Fruit fly (Drosophila melanogaster) whole organism, embryonic: ENCODE measurements around the gene lectin-37Da.

ENCODE experiments used
- Abd-B ChIP-seq: fragments of 200-800 bp; sonication (Bioruptor generic); optimal IDR thresholded peaks from 2 replicates; lab custom pipeline; 2018; ENCODE audit warnings: missing biosample characterization, mild to moderate bottlenecking, missing genetic modification characterization, moderate library complexity
- Antp ChIP-seq: fragments of 200-800 bp; sonication (Bioruptor generic); optimal IDR thresholded peaks from 3 replicates; lab custom pipeline; 2016; ENCODE audit warnings: missing biosample characterization, missing genetic modification characterization
- CG11504 ChIP-seq: fragments of 200-800 bp; sonication (Bioruptor generic); optimal IDR thresholded peaks from 3 replicates; lab custom pipeline; 2019; ENCODE audit warnings: missing biosample characterization, mild to moderate bottlenecking, missing genetic modification characterization, moderate library complexity
- CG14014 ChIP-seq: fragments of 200-800 bp; sonication (Bioruptor generic); IDR thresholded peaks from 2 replicates; pipeline ENCODE4 v1.3.6; 2022; ENCODE audit warnings: missing biosample characterization, missing genetic modification characterization
- CG14860 ChIP-seq: fragments of 200-800 bp; sonication (Bioruptor generic); IDR thresholded peaks from 3 replicates; pipeline ENCODE4 v1.3.6; 2022; ENCODE audit warnings: missing biosample characterization, missing genetic modification characterization; ENCODE audit not compliant: partially characterized antibody
- CG17186 ChIP-seq: fragments of 200-800 bp; sonication (Bioruptor generic); optimal IDR thresholded peaks from 3 replicates; lab custom pipeline; 2017; ENCODE audit warnings: missing biosample characterization, missing genetic modification reagents, missing genetic modification characterization
- CG17361 ChIP-seq: fragments of 200-800 bp; sonication (Bioruptor generic); IDR thresholded peaks from 3 replicates; pipeline ENCODE4 v1.3.6; 2022; ENCODE audit warnings: missing biosample characterization, missing genetic modification characterization
- CG17802 ChIP-seq: fragments of 200-800 bp; sonication (Bioruptor generic); optimal IDR thresholded peaks from 2 replicates; lab custom pipeline; 2018; ENCODE audit warnings: missing biosample characterization, mild to moderate bottlenecking, missing genetic modification characterization, moderate library complexity
- CG2678 ChIP-seq: fragments of 200-800 bp; sonication (Bioruptor generic); optimal IDR thresholded peaks from 3 replicates; lab custom pipeline; 2019; ENCODE audit warnings: missing biosample characterization, mild to moderate bottlenecking, missing genetic modification characterization, moderate library complexity
- CG2889 ChIP-seq: fragments of 200-800 bp; sonication (Bioruptor generic); IDR thresholded peaks from 3 replicates; pipeline ENCODE4 v1.3.6; 2022; ENCODE audit warnings: missing biosample characterization, missing genetic modification characterization
- CG3065 ChIP-seq: fragments of 200-800 bp; sonication (Bioruptor generic); optimal IDR thresholded peaks from 2 replicates; lab custom pipeline; 2016; ENCODE audit warnings: missing biosample characterization, missing genetic modification characterization
- CG31224 ChIP-seq: fragments of 200-800 bp; sonication (Bioruptor generic); IDR thresholded peaks from 2 replicates; pipeline ENCODE4 v1.3.6; 2022; ENCODE audit warnings: missing biosample characterization, missing genetic modification characterization
- CG34376 ChIP-seq: fragments of 200-800 bp; sonication (Bioruptor generic); optimal IDR thresholded peaks from 2 replicates; lab custom pipeline; 2018; ENCODE audit warnings: missing biosample characterization, mild to moderate bottlenecking, missing genetic modification characterization
- CG4404 ChIP-seq: fragments of 200-800 bp; sonication (Bioruptor generic); IDR thresholded peaks from 2 replicates; pipeline ENCODE4 v1.3.6; 2022; ENCODE audit warnings: missing biosample characterization, missing genetic modification characterization
- CG4820 ChIP-seq: fragments of 200-800 bp; sonication (Bioruptor generic); optimal IDR thresholded peaks from 3 replicates; lab custom pipeline; 2016; ENCODE audit warnings: missing biosample characterization, missing genetic modification characterization
- CG7372 ChIP-seq: fragments of 200-800 bp; sonication (Bioruptor generic); IDR thresholded peaks from 2 replicates; pipeline ENCODE4 v1.3.6; 2022; ENCODE audit warnings: missing biosample characterization, missing genetic modification characterization
- CG7839 ChIP-seq: fragments of 200-800 bp; sonication (Bioruptor generic); optimal IDR thresholded peaks from 3 replicates; lab custom pipeline; 2018; ENCODE audit warnings: missing biosample characterization, mild to moderate bottlenecking, missing genetic modification characterization, moderate library complexity
- CG9609 ChIP-seq: fragments of 200-800 bp; sonication (Bioruptor generic); optimal IDR thresholded peaks from 3 replicates; lab custom pipeline; 2016; ENCODE audit warnings: missing biosample characterization, missing genetic modification characterization
- CG9817 ChIP-seq: fragments of 200-800 bp; sonication (Bioruptor generic); optimal IDR thresholded peaks from 2 replicates; lab custom pipeline; 2018; ENCODE audit warnings: missing biosample characterization, mild to moderate bottlenecking, missing genetic modification characterization, moderate library complexity
- Deaf1 ChIP-seq: fragments of 200-800 bp; optimal IDR thresholded peaks from 3 replicates; lab custom pipeline; 2019; ENCODE audit warnings: missing biosample characterization, mild to moderate bottlenecking, missing genetic modification characterization, moderate library complexity
- Dll ChIP-seq: fragments of 200-800 bp; sonication (Bioruptor generic); IDR thresholded peaks from 4 replicates; pipeline ENCODE4 v1.3.6; 2022; ENCODE audit warnings: missing biosample characterization, missing genetic modification characterization; ENCODE audit not compliant: partially characterized antibody
- Ets65A ChIP-seq: fragments of 200-800 bp; sonication (Bioruptor generic); peaks from one replicate; lab custom pipeline; 2016; ENCODE audit warnings: missing biosample characterization, missing genetic modification characterization
- Hmx ChIP-seq: fragments of 200-800 bp; sonication (Bioruptor generic); optimal IDR thresholded peaks from 2 replicates; lab custom pipeline; 2016; ENCODE audit warnings: missing biosample characterization, missing genetic modification characterization
- Hr51 ChIP-seq, 2 experiments: fragments of 200-800 bp; sonication (Bioruptor generic); optimal IDR thresholded peaks; 2 replicates in 1 of 2; 3 replicates in 1 of 2; lab custom pipeline; 2016 to 2018; ENCODE audit warnings: missing biosample characterization in 2 of 2, missing genetic modification characterization in 2 of 2, mild to moderate bottlenecking in 1 of 2, moderate library complexity in 1 of 2
- MESR4 ChIP-seq: fragments of 200-800 bp; sonication (Bioruptor generic); optimal IDR thresholded peaks from 2 replicates; lab custom pipeline; 2018; ENCODE audit warnings: missing biosample characterization, mild to moderate bottlenecking, missing genetic modification characterization, moderate library complexity
- Pdp1 ChIP-seq, 2 experiments: fragments of 200-800 bp; sonication (Bioruptor generic); optimal IDR thresholded peaks; 3 replicates each; lab custom pipeline; 2016; ENCODE audit warnings: missing biosample characterization in 2 of 2, missing genetic modification characterization in 2 of 2, mild to moderate bottlenecking in 1 of 2, moderate library complexity in 1 of 2
- Sin3A ChIP-seq: fragments of >200 bp; optimal IDR thresholded peaks from 2 replicates; lab custom pipeline; 2018
- Six4 ChIP-seq: fragments of 200-800 bp; sonication (Bioruptor generic); optimal IDR thresholded peaks from 2 replicates; lab custom pipeline; 2016; ENCODE audit warnings: missing biosample characterization, missing genetic modification characterization
- Sox102F ChIP-seq: fragments of 200-800 bp; sonication (Bioruptor generic); optimal IDR thresholded peaks from 2 replicates; lab custom pipeline; 2018; ENCODE audit warnings: missing biosample characterization, mild to moderate bottlenecking, missing genetic modification characterization, moderate library complexity
- Ssrp ChIP-seq: fragments of 200-800 bp; sonication (Bioruptor generic); optimal IDR thresholded peaks from 2 replicates; lab custom pipeline; 2018; ENCODE audit warnings: missing biosample characterization, mild to moderate bottlenecking, missing genetic modification characterization, moderate library complexity
- amos ChIP-seq: fragments of 200-800 bp; sonication (Bioruptor generic); IDR thresholded peaks from 2 replicates; pipeline ENCODE4 v1.3.6; 2022; ENCODE audit warnings: missing biosample characterization, missing genetic modification characterization; ENCODE audit not compliant: partially characterized antibody
- az2 ChIP-seq: fragments of 200-800 bp; sonication (Bioruptor generic); optimal IDR thresholded peaks from 3 replicates; lab custom pipeline; 2016; ENCODE audit warnings: missing biosample characterization, missing genetic modification characterization
- bcd ChIP-seq: fragments of 200-800 bp; sonication (Bioruptor generic); optimal IDR thresholded peaks from 2 replicates; lab custom pipeline; 2017; ENCODE audit warnings: missing biosample characterization, mild to moderate bottlenecking, missing genetic modification characterization
- chinmo ChIP-seq: fragments of 200-800 bp; sonication (Bioruptor generic); IDR thresholded peaks from 4 replicates; pipeline ENCODE4 v1.3.6; 2022; ENCODE audit warnings: missing biosample characterization, missing genetic modification characterization; ENCODE audit not compliant: partially characterized antibody
- chm ChIP-seq: fragments of 200-800 bp; sonication (Bioruptor generic); IDR thresholded peaks from 2 replicates; pipeline ENCODE4 v1.3.6; 2022; ENCODE audit warnings: missing biosample characterization, missing genetic modification characterization
- hkb ChIP-seq, 2 experiments: fragments of 200-800 bp in 1 of 2; fragments of >200 bp in 1 of 2; sonication (Bioruptor generic) in 1 of 2; IDR thresholded peaks in 1 of 2; optimal IDR thresholded peaks in 1 of 2; 2 replicates each; pipeline versions ENCODE4 v1.3.6 to Lab custom; 2017 to 2022; ENCODE audit warnings: missing biosample characterization in 1 of 2, missing genetic modification characterization in 1 of 2
- ind ChIP-seq: fragments of 200-800 bp; sonication (Bioruptor generic); optimal IDR thresholded peaks from 3 replicates; lab custom pipeline; 2016; ENCODE audit warnings: missing biosample characterization, missing genetic modification characterization
- jumu ChIP-seq: fragments of 200-800 bp; sonication (Bioruptor generic); optimal IDR thresholded peaks from 3 replicates; lab custom pipeline; 2016; ENCODE audit warnings: missing biosample characterization, missing genetic modification characterization
- kay ChIP-seq: fragments of 200-800 bp; sonication (Bioruptor generic); optimal IDR thresholded peaks from 2 replicates; lab custom pipeline; 2016; ENCODE audit warnings: missing biosample characterization, missing genetic modification characterization
- ken ChIP-seq: fragments of 200-800 bp; sonication (Bioruptor generic); IDR thresholded peaks from 3 replicates; pipeline ENCODE4 v1.3.6; 2022; ENCODE audit warnings: missing biosample characterization, missing genetic modification characterization
- lola ChIP-seq, 3 experiments: fragments of >200 bp in 2 of 3; fragments of 200-800 bp in 1 of 3; sonication (Bioruptor generic) in 1 of 3; optimal IDR thresholded peaks; 2 replicates each; lab custom pipeline; 2017 to 2019; ENCODE audit warnings: missing biosample characterization in 3 of 3, missing genetic modification characterization in 3 of 3, mild to moderate bottlenecking in 1 of 3, moderate library complexity in 1 of 3
- nau ChIP-seq: fragments of 200-800 bp; sonication (Bioruptor generic); optimal IDR thresholded peaks from 3 replicates; lab custom pipeline; 2017; ENCODE audit warnings: missing biosample characterization, mild to moderate bottlenecking, missing genetic modification characterization, missing genetic modification reagents
- prd ChIP-seq, 3 experiments: fragments of >200 bp in 2 of 3; fragments of 200-800 bp in 1 of 3; sonication (Bioruptor generic) in 1 of 3; optimal IDR thresholded peaks in 2 of 3; IDR thresholded peaks in 1 of 3; 2 replicates in 2 of 3; 3 replicates in 1 of 3; pipeline versions ENCODE4 v1.3.6 to Lab custom; 2017 to 2022; ENCODE audit warnings: missing biosample characterization in 1 of 3, missing genetic modification characterization in 1 of 3
- sima ChIP-seq: fragments of 200-800 bp; sonication (Bioruptor generic); optimal IDR thresholded peaks from 2 replicates; lab custom pipeline; 2016; ENCODE audit warnings: missing biosample characterization, missing genetic modification characterization
- sisA ChIP-seq: fragments of 200-800 bp; sonication (Bioruptor generic); IDR thresholded peaks from 2 replicates; pipeline ENCODE4 v1.3.6; 2022; ENCODE audit warnings: missing biosample characterization, missing genetic modification characterization
- slbo ChIP-seq: fragments of 200-800 bp; sonication (Bioruptor generic); IDR thresholded peaks from 2 replicates; pipeline ENCODE4 v1.3.6; 2022; ENCODE audit warnings: missing biosample characterization, missing genetic modification characterization
- slp2 ChIP-seq: fragments of 200-800 bp; sonication (Bioruptor generic); optimal IDR thresholded peaks from 2 replicates; lab custom pipeline; 2016; ENCODE audit warnings: missing biosample characterization, missing genetic modification characterization
- stc ChIP-seq: fragments of 200-800 bp; sonication (Bioruptor generic); IDR thresholded peaks from 2 replicates; pipeline ENCODE4 v1.3.6; 2022; ENCODE audit warnings: missing biosample characterization, missing genetic modification characterization
- tio ChIP-seq: fragments of 200-800 bp; sonication (Bioruptor generic); optimal IDR thresholded peaks from 2 replicates; lab custom pipeline; 2017; ENCODE audit warnings: missing biosample characterization, missing genetic modification characterization, inconsistent platforms
- ttk ChIP-seq: fragments of 200-800 bp; sonication (Bioruptor generic); IDR thresholded peaks from 2 replicates; pipeline ENCODE4 v2.1.2; 2022; ENCODE audit warnings: missing biosample characterization, missing genetic modification characterization

lectin-37Da gene

DNA sequence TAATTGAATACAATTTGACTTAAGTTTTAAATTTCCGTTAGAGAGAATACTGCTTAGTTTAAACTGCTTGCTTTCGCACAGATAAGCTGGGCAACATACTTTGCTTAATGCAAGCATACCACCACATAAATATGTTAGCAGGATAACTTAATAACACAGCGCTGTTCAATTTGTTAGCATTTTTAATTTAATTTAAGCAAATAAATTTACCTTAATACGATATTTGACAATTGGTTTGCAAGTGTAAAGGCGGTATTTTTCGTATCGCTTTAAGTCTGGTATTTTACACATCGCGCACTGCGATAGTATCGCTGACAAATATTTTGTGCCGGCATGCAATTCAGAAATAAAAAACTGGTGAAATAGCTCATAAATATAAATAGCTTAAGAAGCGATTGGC lies 12.2 kb downstream of the lectin-37Da start, which contains the start of gene RtcB (continued):
- TF ChIP-seq Six4 (no peak), hkb (optimal IDR thresholded peaks at IDR 0.05; lab: Kevin White, UChicago) (peak; percentile 1), hkb (GFP tag; IDR thresholded peaks at IDR 0.05; lab: Robert Waterston, UW) (no peak), sima (GFP tag; lab: Kevin White, UChicago) (no peak), Hr51 (GFP tag; optimal IDR thresholded peaks at IDR 0.05; lab: Kevin White, UChicago) (no peak), Abd-B (peak; percentile 31), CG34376 (no peak), Deaf1 (tag; lab: Kevin White, UChicago) (no peak), az2 (GFP tag; lab: Kevin White, UChicago) (no peak), chm (no peak), nau (GFP tag; lab: Kevin White, UChicago) (no peak), Ssrp (no peak), CG4404 (GFP tag; lab: Robert Waterston, UW) (no peak), CG7839 (tag; lab: Kevin White, UChicago) (peak; percentile 19), amos (GFP tag; lab: Robert Waterston, UW) (peak; percentile 95), CG14860 (GFP tag; lab: Robert Waterston, UW) (peak; percentile 95), CG9609 (GFP tag; lab: Kevin White, UChicago) (no peak), sisA (GFP tag; lab: Robert Waterston, UW) (peak; percentile 24; the same call in 1 of the 2 replicates), bcd (no peak), prd (optimal IDR thresholded peaks at IDR 0.05; lab: Kevin White, UChicago) (no peak), prd (GFP tag; IDR thresholded peaks at IDR 0.05; lab: Robert Waterston, UW) (0 out of 3 replicates have a peak, but pooled peaks have one; percentile 13), stc (GFP tag; lab: Robert Waterston, UW) (no peak), Antp (GFP tag; lab: Kevin White, UChicago) (no peak), CG11504 (peak; percentile 33), chinmo (GFP tag; lab: Robert Waterston, UW) (peak; percentile 87), Ets65A (GFP tag; lab: Kevin White, UChicago) (peak; percentile 42), CG3065 (no peak), slbo (peak; percentile 35; the same call in 1 of the 2 replicates), CG17361 (GFP tag; lab: Robert Waterston, UW) (peak; percentile 47; the same call in 1 of the 3 replicates), jumu (GFP tag; lab: Kevin White, UChicago) (no peak), CG9817 (no peak), CG4820 (GFP tag; lab: Kevin White, UChicago) (no peak), Dll (peak; percentile 98), ind (GFP tag; lab: Kevin White, UChicago) (no peak), Hmx (GFP tag; lab: Kevin White, UChicago) (no peak), lola (GFP tag; optimal IDR thresholded peaks at IDR 0.05; lab: Kevin White, UChicago) (peak in 1 of 3 experiments; percentile 1), Sox102F (no peak), Pdp1 (GFP tag; optimal IDR thresholded peaks at IDR 0.05; lab: Kevin White, UChicago) (no peak), kay (GFP tag; lab: Kevin White, UChicago) (no peak), CG7372 (GFP tag; lab: Robert Waterston, UW) (no peak), Sin3A (lab: Kevin White, UChicago) (peak; percentile 74), slp2 (GFP tag; lab: Kevin White, UChicago) (no peak), CG14014 (GFP tag; lab: Robert Waterston, UW) (no peak), ttk (GFP tag; lab: Robert Waterston, UW) (no peak), CG17186 (GFP tag; lab: Kevin White, UChicago) (peak; percentile 75), tio (GFP tag; lab: Kevin White, UChicago) (no peak), MESR4 (GFP tag; lab: Kevin White, UChicago) (no peak), ken (no peak), CG2678 (tag; lab: Kevin White, UChicago) (no peak), CG2889 (GFP tag; lab: Robert Waterston, UW) (no peak), CG17802 (tag; lab: Kevin White, UChicago) (peak; percentile 9), CG31224 (GFP tag; lab: Robert Waterston, UW) (no peak)
